Fruit fly (Drosophila melanogaster): ENCODE measurements around the gene CG9396.

The CG9396 gene

DNA sequence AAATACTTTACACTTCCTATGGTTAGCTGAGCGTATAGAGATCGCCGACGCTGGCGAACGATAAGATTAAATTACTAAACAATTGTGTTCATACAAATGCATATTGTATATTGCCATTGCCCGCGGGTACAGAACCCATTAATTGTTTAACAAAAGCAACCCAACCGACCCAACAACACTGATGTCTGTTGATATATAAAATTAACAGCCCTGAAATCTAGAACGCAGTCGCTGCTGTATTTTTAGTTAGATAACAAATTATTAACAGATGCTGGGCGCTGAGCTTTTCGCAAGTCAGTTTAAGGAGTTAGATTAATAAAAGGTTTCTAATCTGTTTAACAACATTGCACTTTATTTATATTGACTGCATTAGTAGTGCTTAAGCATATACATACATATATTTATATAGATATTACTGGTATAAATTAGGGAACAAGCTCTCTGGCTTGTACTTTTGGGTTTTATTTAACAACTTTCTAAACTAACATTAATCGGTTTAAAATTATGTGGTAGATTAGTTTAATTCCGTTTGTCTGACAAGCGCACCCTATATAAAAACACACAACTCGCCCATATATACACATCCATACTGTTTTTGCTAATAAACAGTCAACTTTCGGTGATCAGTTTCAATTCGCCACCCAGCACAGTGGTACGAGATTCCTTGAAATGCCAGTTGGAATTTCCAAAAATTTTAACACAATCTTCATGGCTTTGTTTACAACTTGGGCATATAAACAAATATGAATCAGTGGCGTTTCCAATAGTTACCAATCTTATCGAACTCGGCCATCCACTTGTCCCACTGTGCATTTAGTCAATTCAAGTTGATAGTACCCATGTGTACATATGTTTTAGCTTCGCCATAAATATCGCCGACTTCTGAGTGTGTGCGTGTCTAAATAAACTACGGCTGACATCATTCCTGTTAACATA, 43.2 kb downstream of the CG9396 start (continued):
- peak; percentile 64; the same call in 1 of the 2 replicates for TF ChIP-seq CG8765 (GFP tag; IDR thresholded peaks at IDR 0.05)
- TF ChIP-seq ash1 (GFP tag; optimal IDR thresholded peaks at IDR 0.05): peak; percentile 75
- TF ChIP-seq dmrt99B (tag; optimal IDR thresholded peaks at IDR 0.05): no peak
- peak; percentile 86 for TF ChIP-seq tap (tag; optimal IDR thresholded peaks at IDR 0.05)
- peak; percentile 96 for TF ChIP-seq Drgx (GFP tag; IDR thresholded peaks at IDR 0.05)
- peak; percentile 81 for TF ChIP-seq HLH54F (GFP tag; optimal IDR thresholded peaks at IDR 0.05)
- peak; percentile 63 for TF ChIP-seq E2f2 (GFP tag; IDR thresholded peaks at IDR 0.05)
- no peak for TF ChIP-seq sc (optimal IDR thresholded peaks at IDR 0.05)
- peak; percentile 17 for TF ChIP-seq sc (GFP tag; optimal IDR thresholded peaks at IDR 0.05)
- TF ChIP-seq CG14014 (GFP tag; IDR thresholded peaks at IDR 0.05): peak; percentile 90
- peak; percentile 67 for TF ChIP-seq CG11398 (GFP tag; optimal IDR thresholded peaks at IDR 0.05)
- TF ChIP-seq CG2202 (tag; optimal IDR thresholded peaks at IDR 0.05): peak; percentile 16
- TF ChIP-seq D19A (tag; optimal IDR thresholded peaks at IDR 0.05): no peak
- peak; percentile 93 for TF ChIP-seq HHEX (GFP tag; optimal IDR thresholded peaks at IDR 0.05)
- peak; percentile 88 for TF ChIP-seq CG6689 (GFP tag; IDR thresholded peaks at IDR 0.05)
- TF ChIP-seq CG11696 (GFP tag; IDR thresholded peaks at IDR 0.05): peak; percentile 88
- TF ChIP-seq Max (GFP tag; optimal IDR thresholded peaks at IDR 0.05): peak; percentile 85
- TF ChIP-seq NfI (GFP tag; optimal IDR thresholded peaks at IDR 0.05): peak; percentile 88
- TF ChIP-seq CG12744 (GFP tag; optimal IDR thresholded peaks at IDR 0.05): peak; percentile 75
- TF ChIP-seq lbe (GFP tag; optimal IDR thresholded peaks at IDR 0.05): peak; percentile 95
- peak; percentile 86 for TF ChIP-seq NK7.1 (GFP tag; optimal IDR thresholded peaks at IDR 0.05)
- peak; percentile 68 for TF ChIP-seq CG9876 (GFP tag; optimal IDR thresholded peaks at IDR 0.05)
- TF ChIP-seq ken (GFP tag; IDR thresholded peaks at IDR 0.05): peak; percentile 79; the same call in 2 of the 3 replicates
- peak; percentile 85 for TF ChIP-seq ase (GFP tag; IDR thresholded peaks at IDR 0.05)
- TF ChIP-seq HLH4C (GFP tag; IDR thresholded peaks at IDR 0.05; ENCODE audit: partially characterized antibody): no peak
- TF ChIP-seq Atf6 (GFP tag; IDR thresholded peaks at IDR 0.05): peak; percentile 87
- TF ChIP-seq Gug (GFP tag; IDR thresholded peaks at IDR 0.05): peak; percentile 92
- TF ChIP-seq CG17912 (GFP tag; optimal IDR thresholded peaks at IDR 0.05): no peak
- TF ChIP-seq tup (GFP tag; optimal IDR thresholded peaks at IDR 0.05): peak; percentile 61
- TF ChIP-seq pho (GFP tag; optimal IDR thresholded peaks at IDR 0.05): peak; percentile 87
- peak; percentile 88 for TF ChIP-seq CG9215 (GFP tag; IDR thresholded peaks at IDR 0.05)
- TF ChIP-seq CG5180 (GFP tag; optimal IDR thresholded peaks at IDR 0.05): peak; percentile 52
- TF ChIP-seq CG4360 (GFP tag; IDR thresholded peaks at IDR 0.05): peak; percentile 12; the same call in 1 of the 2 replicates
- TF ChIP-seq pnt (GFP tag; optimal IDR thresholded peaks at IDR 0.05): peak; percentile 78
- peak; percentile 74 for TF ChIP-seq Nf-YC (tag; optimal IDR thresholded peaks at IDR 0.05)
- TF ChIP-seq wek (GFP tag; optimal IDR thresholded peaks at IDR 0.05): peak; percentile 65
- TF ChIP-seq Gsc (GFP tag; IDR thresholded peaks at IDR 0.05): no peak
- no peak for TF ChIP-seq CG15601 (tag; optimal IDR thresholded peaks at IDR 0.05)
- peak; percentile 78 for TF ChIP-seq Ets97D (GFP tag; optimal IDR thresholded peaks at IDR 0.05)
- peak; percentile 91 for TF ChIP-seq cas (GFP tag; IDR thresholded peaks at IDR 0.05)
- TF ChIP-seq lov (optimal IDR thresholded peaks at IDR 0.05): no peak
- TF ChIP-seq lov (GFP tag; IDR thresholded peaks at IDR 0.05): peak; percentile 43; the same call in 1 of the 3 replicates
- TF ChIP-seq Rx (GFP tag; IDR thresholded peaks at IDR 0.05): peak; percentile 81
- peak; percentile 77 for TF ChIP-seq CG5953 (GFP tag; IDR thresholded peaks at IDR 0.05)
- TF ChIP-seq CG11456 (GFP tag; IDR thresholded peaks at IDR 0.05): peak; percentile 93
- TF ChIP-seq ATbp (GFP tag; optimal IDR thresholded peaks at IDR 0.05): peak; percentile 81
- no peak for TF ChIP-seq pros (GFP tag; optimal IDR thresholded peaks at IDR 0.05)
- peak; percentile 57 for TF ChIP-seq Spps (tag; optimal IDR thresholded peaks at IDR 0.05)
- peak; percentile 74 for TF ChIP-seq CG17829 (tag; optimal IDR thresholded peaks at IDR 0.05)
- TF ChIP-seq dan (GFP tag; IDR thresholded peaks at IDR 0.05): no peak

Data from whole organism, embryonic.